Fruit fly (Drosophila melanogaster): ENCODE results near the gene CG7992.

- TF ChIP-seq CG8478 (optimal IDR thresholded peaks at IDR 0.05) (no peak), Dll (optimal IDR thresholded peaks at IDR 0.05) (no peak), pan (optimal IDR thresholded peaks at IDR 0.05) (no peak)
Observed at dm6 chrX:19248426-19249217, 1.6 kb upstream of the CG7992 start, which contains the start of gene Hs3st-B.

Data from whole organism.